Worm (Caenorhabditis elegans) whole organism, L4/young adult: ENCODE measurements around the gene ZK177.3.

Source experiments
- W03F9.2 ChIP-seq: fragments of 150-350 bp; optimal IDR thresholded peaks from 2 replicates; lab custom pipeline; 2014; ENCODE audit warnings: missing biosample characterization, missing genetic modification characterization
- him-1 ChIP-seq: sonication (generic microtip); optimal IDR thresholded peaks from 2 replicates; lab custom pipeline; 2016; ENCODE audit warnings: missing genotype, missing genetic modification reagents, missing genetic modification characterization, missing compliant biosample characterization

DNA sequence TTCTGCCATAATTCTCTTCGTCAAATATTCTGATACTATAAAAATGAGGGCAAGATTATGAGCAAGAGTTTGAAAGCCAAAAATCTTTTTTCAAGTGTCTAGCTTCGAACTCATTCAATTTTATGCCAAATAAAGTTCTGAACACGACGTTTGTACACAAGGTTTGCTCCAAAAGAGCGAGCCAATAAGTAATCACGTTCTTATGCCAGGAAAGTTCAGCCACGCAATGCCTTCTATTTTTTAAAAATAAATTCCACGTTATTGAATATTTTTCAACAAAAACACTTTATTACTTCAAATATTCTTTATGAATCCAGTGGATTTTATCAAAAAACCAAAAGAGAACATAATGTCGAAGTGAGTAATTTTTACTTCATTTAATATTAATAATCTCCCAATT is 27.8 kb upstream of the ZK177.3 start, which contains the start of gene nep-5:
- TF ChIP-seq W03F9.2 (tag; lab: Kevin White, UChicago) (no peak), him-1 (tag; lab: Kevin White, UChicago) (no peak)
